Worm (Caenorhabditis elegans) whole organism, midembryonic: ENCODE measurements around the gene tag-290.

Experiments used
- T22C8.4 ChIP-seq: fragments of 200-800 bp; sonication (Bioruptor generic); IDR thresholded peaks from 2 replicates; pipeline ENCODE4 v1.3.6; 2022; ENCODE audit warnings: missing genetic modification characterization, missing compliant biosample characterization
- cog-1 ChIP-seq: sonication (generic microtip); optimal IDR thresholded peaks from 2 replicates; lab custom pipeline; 2016; ENCODE audit warnings: missing genetic modification characterization, missing compliant biosample characterization
- flt-1 ChIP-seq: fragments of 200-800 bp; sonication (Bioruptor generic); IDR thresholded peaks from 2 replicates; pipeline ENCODE4 v1.3.6; 2022; ENCODE audit warnings: missing genetic modification characterization, missing compliant biosample characterization
- klf-2 ChIP-seq: fragments of 200-800 bp; sonication (Bioruptor generic); conservative IDR thresholded peaks from 2 replicates; pipeline ENCODE4 v1.3.6; 2022; ENCODE audit warnings: missing genetic modification reagents, missing genetic modification characterization, missing compliant biosample characterization
- med-1 ChIP-seq: sonication (generic microtip); optimal IDR thresholded peaks from 2 replicates; lab custom pipeline; 2017; ENCODE audit warnings: missing genetic modification characterization, mild to moderate bottlenecking, missing compliant biosample characterization, antibody characterized with exemption, missing genetic modification reagents; ENCODE audit not compliant: insufficient read depth
- ref-1 ChIP-seq: fragments of 200-800 bp; sonication (Bioruptor generic); conservative IDR thresholded peaks from 2 replicates; pipeline ENCODE4 v1.3.6; 2022; ENCODE audit warnings: missing genetic modification reagents, missing genetic modification characterization, missing compliant biosample characterization
- tab-1 ChIP-seq: fragments of 200-800 bp; sonication (Bioruptor generic); IDR thresholded peaks from 2 replicates; pipeline ENCODE4 v1.3.6; 2022; ENCODE audit warnings: missing genetic modification characterization, missing compliant biosample characterization
- ztf-23 ChIP-seq: fragments of 200-800 bp; sonication (Bioruptor generic); IDR thresholded peaks from 2 replicates; pipeline ENCODE4 v1.3.6; 2022; ENCODE audit warnings: missing genetic modification reagents, missing genetic modification characterization, missing compliant biosample characterization
- ztf-29 ChIP-seq: fragments of 200-800 bp; sonication (Bioruptor generic); IDR thresholded peaks from 2 replicates; pipeline ENCODE4 v1.3.6; 2022; ENCODE audit warnings: missing genetic modification reagents, missing genetic modification characterization, missing compliant biosample characterization

Gene tag-290

ce11 chrV:11653095-11653494 is 40.0 kb downstream of the tag-290 start:
- TF ChIP-seq T22C8.4 (no peak), cog-1 (tag; lab: Kevin White, UChicago) (no peak), ref-1 (GFP tag; lab: Robert Waterston, UW) (no peak), ztf-23 (GFP tag; lab: Robert Waterston, UW) (no peak), klf-2 (no peak), med-1 (GFP tag; lab: Kevin White, UChicago) (no peak), flt-1 (GFP tag; lab: Robert Waterston, UW) (no peak), ztf-29 (GFP tag; lab: Robert Waterston, UW) (no peak), tab-1 (GFP tag; lab: Robert Waterston, UW) (no peak)

DNA sequence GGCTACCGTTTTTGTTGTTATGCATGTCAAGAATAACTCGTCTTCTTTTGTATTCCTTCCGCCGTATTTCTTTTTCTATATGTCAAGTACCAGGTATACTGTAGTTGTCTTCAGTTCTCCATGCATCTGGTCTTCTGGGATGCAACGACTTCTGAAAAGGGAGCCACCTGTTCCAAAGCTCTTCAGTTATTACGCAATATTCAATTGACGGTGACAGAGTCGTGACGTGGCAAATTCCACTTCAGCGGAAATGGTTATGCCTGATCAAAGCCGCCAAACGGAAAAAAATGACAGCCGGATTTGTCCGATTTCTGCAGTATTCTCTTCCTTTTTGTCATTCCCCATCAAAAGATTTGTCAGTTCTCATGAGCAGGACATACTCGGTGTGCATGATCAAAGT is 43.4 kb downstream of the tag-290 start:
- TF ChIP-seq klf-2 (no peak), cog-1 (tag; lab: Kevin White, UChicago) (no peak), med-1 (GFP tag; lab: Kevin White, UChicago) (no peak), ztf-29 (GFP tag; lab: Robert Waterston, UW) (no peak), tab-1 (GFP tag; lab: Robert Waterston, UW) (no peak)

- TF ChIP-seq cog-1 (tag; lab: Kevin White, UChicago): no peak
- no peak for TF ChIP-seq flt-1 (GFP tag; lab: Robert Waterston, UW)
- no peak for TF ChIP-seq ztf-29 (GFP tag; lab: Robert Waterston, UW)
- no peak for TF ChIP-seq ref-1 (GFP tag; lab: Robert Waterston, UW)
- no peak for TF ChIP-seq T22C8.4
- no peak for TF ChIP-seq tab-1 (GFP tag; lab: Robert Waterston, UW)
Observed at ce11 chrV:11660566-11660965, 47.5 kb downstream of the tag-290 start.
